Fruit fly (Drosophila melanogaster) whole organism, embryonic: ENCODE results near the gene CG15362.

Source experiments
- Awh ChIP-seq: fragments of 200-800 bp; sonication (Bioruptor generic); IDR thresholded peaks from 2 replicates; pipeline ENCODE4, ENCODE4 v1.3.6; 2022; ENCODE audit warnings: missing biosample characterization, missing genetic modification characterization
- CG12219 ChIP-seq: fragments of 200-800 bp; sonication (Bioruptor generic); optimal IDR thresholded peaks from 3 replicates; lab custom pipeline; 2018; ENCODE audit warnings: missing biosample characterization, mild to moderate bottlenecking, missing genetic modification characterization
- CG12391 ChIP-seq: fragments of 200-800 bp; sonication (Bioruptor generic); optimal IDR thresholded peaks from 3 replicates; lab custom pipeline; 2018; ENCODE audit warnings: missing biosample characterization, mild to moderate bottlenecking, missing genetic modification characterization, moderate library complexity
- CG12769 ChIP-seq: fragments of 200-800 bp; sonication (Bioruptor generic); optimal IDR thresholded peaks from 2 replicates; lab custom pipeline; 2019; ENCODE audit warnings: missing biosample characterization, mild to moderate bottlenecking, missing genetic modification characterization, moderate library complexity
- CG12942 ChIP-seq: fragments of 200-800 bp; sonication (Bioruptor generic); optimal IDR thresholded peaks from 3 replicates; lab custom pipeline; 2016; ENCODE audit warnings: missing biosample characterization, missing genetic modification characterization
- CG13894 ChIP-seq: fragments of 200-800 bp; sonication (Bioruptor generic); optimal IDR thresholded peaks from 3 replicates; lab custom pipeline; 2018; ENCODE audit warnings: missing biosample characterization, mild to moderate bottlenecking, missing genetic modification characterization, moderate library complexity
- CG16779 ChIP-seq: fragments of 200-800 bp; sonication (Bioruptor generic); IDR thresholded peaks from 2 replicates; pipeline ENCODE4 v1.3.6; 2022; ENCODE audit warnings: missing biosample characterization, missing genetic modification characterization
- CG2875 ChIP-seq: fragments of 200-800 bp; sonication (Bioruptor generic); optimal IDR thresholded peaks from 2 replicates; lab custom pipeline; 2017; ENCODE audit warnings: missing biosample characterization, mild to moderate bottlenecking, missing genetic modification characterization, missing genetic modification reagents
- CG31365 ChIP-seq: fragments of 200-800 bp; sonication (Bioruptor generic); optimal IDR thresholded peaks from 2 replicates; lab custom pipeline; 2018; ENCODE audit warnings: missing biosample characterization, mild to moderate bottlenecking, missing genetic modification characterization
- CG3163 ChIP-seq: fragments of 200-800 bp; sonication (Bioruptor generic); optimal IDR thresholded peaks from 3 replicates; lab custom pipeline; 2016; ENCODE audit warnings: missing biosample characterization, missing genetic modification characterization
- CG5953 ChIP-seq: fragments of 200-800 bp; sonication (Bioruptor generic); IDR thresholded peaks from 2 replicates; pipeline ENCODE4 v1.3.6; 2022; ENCODE audit warnings: missing biosample characterization, missing genetic modification characterization
- CG6683 ChIP-seq: fragments of 200-800 bp; sonication (Bioruptor generic); optimal IDR thresholded peaks from 2 replicates; lab custom pipeline; 2017; ENCODE audit warnings: missing biosample characterization, mild to moderate bottlenecking, missing genetic modification characterization, missing genetic modification reagents
- CG6791 ChIP-seq: fragments of 200-800 bp; sonication (Bioruptor generic); IDR thresholded peaks from 3 replicates; pipeline ENCODE4 v1.3.6; 2022; ENCODE audit warnings: missing biosample characterization, missing genetic modification characterization; ENCODE audit not compliant: partially characterized antibody
- CG7372 ChIP-seq: fragments of 200-800 bp; sonication (Bioruptor generic); IDR thresholded peaks from 2 replicates; pipeline ENCODE4 v1.3.6; 2022; ENCODE audit warnings: missing biosample characterization, missing genetic modification characterization
- CG7556 ChIP-seq: fragments of 200-800 bp; sonication (Bioruptor generic); optimal IDR thresholded peaks from 2 replicates; lab custom pipeline; 2017; ENCODE audit warnings: missing biosample characterization, mild to moderate bottlenecking, missing genetic modification characterization
- CG7839 ChIP-seq: fragments of 200-800 bp; sonication (Bioruptor generic); optimal IDR thresholded peaks from 3 replicates; lab custom pipeline; 2018; ENCODE audit warnings: missing biosample characterization, mild to moderate bottlenecking, missing genetic modification characterization, moderate library complexity
- CG8924 ChIP-seq: fragments of 200-800 bp; optimal IDR thresholded peaks from 3 replicates; lab custom pipeline; 2019; ENCODE audit warnings: missing biosample characterization, mild to moderate bottlenecking, missing genetic modification characterization, moderate library complexity
- CoRest ChIP-seq: fragments of 200-800 bp; sonication (Bioruptor generic); optimal IDR thresholded peaks from 3 replicates; lab custom pipeline; 2018; ENCODE audit warnings: missing biosample characterization, mild to moderate bottlenecking, missing genetic modification characterization, moderate library complexity
- Dad ChIP-seq: fragments of 200-800 bp; sonication (Bioruptor generic); optimal IDR thresholded peaks from 3 replicates; lab custom pipeline; 2016; ENCODE audit warnings: missing biosample characterization, missing genetic modification characterization
- Dek ChIP-seq: fragments of 200-800 bp; sonication (Bioruptor generic); optimal IDR thresholded peaks from 3 replicates; lab custom pipeline; 2019; ENCODE audit warnings: missing biosample characterization, mild to moderate bottlenecking, missing genetic modification characterization, moderate library complexity
- Dref ChIP-seq: fragments of 200-800 bp; sonication (Bioruptor generic); IDR thresholded peaks from 2 replicates; pipeline ENCODE4 v1.3.6; 2022; ENCODE audit warnings: missing biosample characterization, missing genetic modification characterization
- Fer1 ChIP-seq: fragments of 200-800 bp; sonication (Bioruptor generic); optimal IDR thresholded peaks from 2 replicates; lab custom pipeline; 2017; ENCODE audit warnings: missing biosample characterization, mild to moderate bottlenecking, missing genetic modification characterization
- Hr51 ChIP-seq, 2 experiments: fragments of 200-800 bp; sonication (Bioruptor generic); optimal IDR thresholded peaks; 2 replicates in 1 of 2; 3 replicates in 1 of 2; lab custom pipeline; 2016 to 2018; ENCODE audit warnings: missing biosample characterization in 2 of 2, missing genetic modification characterization in 2 of 2, mild to moderate bottlenecking in 1 of 2, moderate library complexity in 1 of 2
- Lim3 ChIP-seq: fragments of 200-800 bp; sonication (Bioruptor generic); IDR thresholded peaks from 2 replicates; pipeline ENCODE4 v1.3.6; 2022; ENCODE audit warnings: missing biosample characterization, missing genetic modification characterization
- Mrtf ChIP-seq: fragments of 200-800 bp; sonication (Bioruptor generic); IDR thresholded peaks from 3 replicates; pipeline ENCODE4 v1.3.6; 2022; ENCODE audit warnings: missing biosample characterization, missing genetic modification characterization
- Nf-YA ChIP-seq: fragments of 200-800 bp; sonication (Bioruptor generic); IDR thresholded peaks from 2 replicates; pipeline ENCODE4 v1.3.6; 2022; ENCODE audit warnings: missing biosample characterization, missing genetic modification characterization
- Nf-YC ChIP-seq: fragments of 200-800 bp; optimal IDR thresholded peaks from 3 replicates; lab custom pipeline; 2019; ENCODE audit warnings: missing biosample characterization, mild to moderate bottlenecking, missing genetic modification characterization, moderate library complexity
- Sin3A ChIP-seq: fragments of >200 bp; optimal IDR thresholded peaks from 2 replicates; lab custom pipeline; 2018
- bbx ChIP-seq: fragments of 200-800 bp; sonication (Bioruptor generic); IDR thresholded peaks from 2 replicates; pipeline ENCODE4 v1.3.6; 2022; ENCODE audit warnings: missing biosample characterization, missing genetic modification characterization; ENCODE audit not compliant: partially characterized antibody
- corto ChIP-seq: fragments of 200-800 bp; sonication (Bioruptor generic); optimal IDR thresholded peaks from 2 replicates; lab custom pipeline; 2016; ENCODE audit warnings: missing biosample characterization, mild to moderate bottlenecking, missing genetic modification characterization, moderate library complexity
- cwo ChIP-seq: fragments of 200-800 bp; sonication (Bioruptor generic); optimal IDR thresholded peaks from 3 replicates; lab custom pipeline; 2017; ENCODE audit warnings: missing biosample characterization, missing genetic modification characterization, mild to moderate bottlenecking, moderate library complexity, missing genetic modification reagents
- dmrt99B ChIP-seq: fragments of 200-800 bp; sonication (Bioruptor generic); optimal IDR thresholded peaks from 2 replicates; lab custom pipeline; 2018; ENCODE audit warnings: missing biosample characterization, mild to moderate bottlenecking, missing genetic modification characterization, moderate library complexity
- dysf ChIP-seq: fragments of 200-800 bp; sonication (Bioruptor generic); IDR thresholded peaks from 3 replicates; pipeline ENCODE4 v1.3.6; 2022; ENCODE audit warnings: missing biosample characterization, missing genetic modification characterization
- eve ChIP-seq, 2 experiments: fragments of >200 bp; optimal IDR thresholded peaks; 2 replicates each; lab custom pipeline; 2017; ENCODE audit warnings: missing biosample characterization in 2 of 2, missing genetic modification characterization in 2 of 2
- eyg ChIP-seq: fragments of 200-800 bp; sonication (Bioruptor generic); optimal IDR thresholded peaks from 3 replicates; lab custom pipeline; 2016; ENCODE audit warnings: missing biosample characterization, missing genetic modification characterization
- gfzf ChIP-seq: fragments of 200-800 bp; sonication (Bioruptor generic); optimal IDR thresholded peaks from 2 replicates; lab custom pipeline; 2016; ENCODE audit warnings: missing biosample characterization, mild to moderate bottlenecking, missing genetic modification characterization, moderate library complexity
- grau ChIP-seq: fragments of 200-800 bp; optimal IDR thresholded peaks from 3 replicates; lab custom pipeline; 2019; ENCODE audit warnings: missing biosample characterization, mild to moderate bottlenecking, missing genetic modification characterization, moderate library complexity
- h ChIP-seq: fragments of >200 bp; optimal IDR thresholded peaks from 2 replicates; lab custom pipeline; 2017
- insv ChIP-seq, 2 experiments: fragments of 200-800 bp; sonication (Bioruptor generic); optimal IDR thresholded peaks; 3 replicates each; lab custom pipeline; 2016 to 2018; ENCODE audit warnings: missing biosample characterization in 2 of 2, missing genetic modification characterization in 2 of 2
- inv ChIP-seq: fragments of 200-800 bp; sonication (Bioruptor generic); IDR thresholded peaks from 2 replicates; pipeline ENCODE4 v1.3.6; 2022; ENCODE audit warnings: missing biosample characterization, missing genetic modification characterization; ENCODE audit not compliant: partially characterized antibody
- lmd ChIP-seq: fragments of 200-800 bp; sonication (Bioruptor generic); IDR thresholded peaks from 2 replicates; pipeline ENCODE4 v1.3.6; 2022; ENCODE audit warnings: missing biosample characterization, missing genetic modification characterization
- odd ChIP-seq: fragments of 200-800 bp; sonication (Bioruptor generic); optimal IDR thresholded peaks from 2 replicates; lab custom pipeline; 2017; ENCODE audit warnings: missing biosample characterization, mild to moderate bottlenecking, missing genetic modification characterization
- pan ChIP-seq, 4 experiments: fragments of >200 bp in 3 of 4; fragments of 200-800 bp in 1 of 4; sonication (Bioruptor generic) in 1 of 4; optimal IDR thresholded peaks in 3 of 4; IDR thresholded peaks in 1 of 4; 2 replicates each; pipeline versions ENCODE4 v1.3.6 to Lab custom; 2017 to 2022; ENCODE audit warnings: missing biosample characterization in 2 of 4, missing genetic modification characterization in 2 of 4, mixed read lengths in 1 of 4
- pfk ChIP-seq: fragments of 200-800 bp; sonication (Bioruptor generic); optimal IDR thresholded peaks from 2 replicates; lab custom pipeline; 2018; ENCODE audit warnings: missing biosample characterization, mild to moderate bottlenecking, missing genetic modification characterization, moderate library complexity
- prd ChIP-seq, 3 experiments: fragments of >200 bp in 2 of 3; fragments of 200-800 bp in 1 of 3; sonication (Bioruptor generic) in 1 of 3; optimal IDR thresholded peaks in 2 of 3; IDR thresholded peaks in 1 of 3; 2 replicates in 2 of 3; 3 replicates in 1 of 3; pipeline versions ENCODE4 v1.3.6 to Lab custom; 2017 to 2022; ENCODE audit warnings: missing biosample characterization in 1 of 3, missing genetic modification characterization in 1 of 3
- pum ChIP-seq: fragments of 200-800 bp; sonication (Bioruptor generic); optimal IDR thresholded peaks from 2 replicates; lab custom pipeline; 2016; ENCODE audit warnings: missing biosample characterization, missing genetic modification characterization
- run ChIP-seq: fragments of 200-800 bp; sonication (Bioruptor generic); optimal IDR thresholded peaks from 3 replicates; lab custom pipeline; 2018; ENCODE audit warnings: missing biosample characterization, mild to moderate bottlenecking, missing genetic modification characterization
- shn ChIP-seq: fragments of 200-800 bp; sonication (Bioruptor generic); optimal IDR thresholded peaks from 3 replicates; lab custom pipeline; 2016; ENCODE audit warnings: missing biosample characterization, missing genetic modification characterization
- slou ChIP-seq: fragments of 200-800 bp; sonication (Bioruptor generic); optimal IDR thresholded peaks from 3 replicates; lab custom pipeline; 2016; ENCODE audit warnings: missing biosample characterization, missing genetic modification characterization
- stwl ChIP-seq: fragments of 200-800 bp; sonication (Bioruptor generic); optimal IDR thresholded peaks from 3 replicates; lab custom pipeline; 2018; ENCODE audit warnings: missing biosample characterization, mild to moderate bottlenecking, missing genetic modification characterization, moderate library complexity

CG15362 gene

dm6 chr2L:2015204-2015603, 34.2 kb downstream of the CG15362 start (continued):
- TF ChIP-seq run (tag; lab: Kevin White, UChicago) (no peak), eve (GFP tag; optimal IDR thresholded peaks at IDR 0.05; lab: Kevin White, UChicago) (peak in 1 of 2 experiments; percentile 41), CG7839 (tag; lab: Kevin White, UChicago) (peak; percentile 7), Mrtf (0 out of 3 replicates have a peak, but pooled peaks have one; percentile 8), CG8924 (peak; percentile 13), prd (optimal IDR thresholded peaks at IDR 0.05; lab: Kevin White, UChicago) (no peak), prd (GFP tag; IDR thresholded peaks at IDR 0.05; lab: Robert Waterston, UW) (peak; percentile 45; the same call in 2 of the 3 replicates), grau (peak; percentile 32), CG7372 (GFP tag; lab: Robert Waterston, UW) (no peak), stwl (no peak), Nf-YA (GFP tag; lab: Robert Waterston, UW) (no peak), CG7556 (peak; percentile 13), Dad (no peak), CG6791 (GFP tag; lab: Robert Waterston, UW) (no peak), pfk (GFP tag; lab: Kevin White, UChicago) (no peak), Fer1 (GFP tag; lab: Kevin White, UChicago) (peak; percentile 44), CG16779 (GFP tag; lab: Robert Waterston, UW) (no peak), inv (GFP tag; lab: Robert Waterston, UW) (no peak), Nf-YC (tag; lab: Kevin White, UChicago) (no peak), slou (GFP tag; lab: Kevin White, UChicago) (no peak), CG12391 (no peak), Sin3A (no peak), CG31365 (no peak), CG12219 (no peak), shn (GFP tag; lab: Kevin White, UChicago) (no peak), corto (GFP tag; lab: Kevin White, UChicago) (no peak), Dref (GFP tag; lab: Robert Waterston, UW) (no peak), pum (GFP tag; lab: Kevin White, UChicago) (no peak), CoRest (peak; percentile 2), insv (GFP tag; optimal IDR thresholded peaks at IDR 0.05; lab: Kevin White, UChicago) (no peak), cwo (peak; percentile 23), dmrt99B (tag; lab: Kevin White, UChicago) (peak; percentile 21), pan (optimal IDR thresholded peaks at IDR 0.05; lab: Kevin White, UChicago) (no peak), pan (GFP tag; optimal IDR thresholded peaks at IDR 0.05 in 1 of 2, IDR thresholded peaks at IDR 0.05 in 1 of 2) (peak in 1 of 2 experiments; percentile 11), Awh (GFP tag; lab: Robert Waterston, UW) (no peak), CG5953 (no peak), Dek (tag; lab: Kevin White, UChicago) (no peak), CG12942 (GFP tag; lab: Kevin White, UChicago) (no peak), CG2875 (GFP tag; lab: Kevin White, UChicago) (no peak), Lim3 (GFP tag; lab: Robert Waterston, UW) (no peak), CG6683 (no peak), lmd (GFP tag; lab: Robert Waterston, UW) (peak; percentile 47; the same call in 1 of the 2 replicates), CG3163 (GFP tag; lab: Kevin White, UChicago) (no peak), gfzf (GFP tag; lab: Kevin White, UChicago) (no peak), eyg (GFP tag; lab: Kevin White, UChicago) (no peak), bbx (no peak), CG13894 (tag; lab: Kevin White, UChicago) (no peak), h (lab: Kevin White, UChicago) (no peak), odd (GFP tag; lab: Kevin White, UChicago) (no peak), CG12769 (tag; lab: Kevin White, UChicago) (peak; percentile 39), Hr51 (GFP tag; optimal IDR thresholded peaks at IDR 0.05; lab: Kevin White, UChicago) (peak in 1 of 2 experiments; percentile 21), dysf (peak; percentile 46; the same call in 2 of the 3 replicates)
